Worm (Caenorhabditis elegans) whole organism, early embryonic: ENCODE data around the gene fmo-2.

Experiments used
- B0310.2 ChIP-seq: sonication (generic microtip); optimal IDR thresholded peaks from 2 replicates; lab custom pipeline; 2016; ENCODE audit warnings: mild to moderate bottlenecking, missing genetic modification characterization, missing compliant biosample characterization
- aly-1 ChIP-seq: sonication (generic microtip); optimal IDR thresholded peaks from 2 replicates; lab custom pipeline; 2016; ENCODE audit warnings: missing genetic modification characterization, missing compliant biosample characterization
- ama-1 ChIP-seq: fragments of 150-350 bp; optimal IDR thresholded peaks from 2 replicates; lab custom pipeline; 2014
- ceh-13 ChIP-seq: fragments of 200-800 bp; sonication (Bioruptor generic); optimal IDR thresholded peaks from 2 replicates; lab custom pipeline; 2018; ENCODE audit warnings: mild to moderate bottlenecking, missing genetic modification characterization, missing compliant biosample characterization
- ceh-36 ChIP-seq: sonication (generic microtip); optimal IDR thresholded peaks from 2 replicates; lab custom pipeline; 2016; ENCODE audit warnings: missing genetic modification characterization, inconsistent platforms, missing compliant biosample characterization
- ets-7 ChIP-seq: sonication (generic microtip); optimal IDR thresholded peaks from 2 replicates; lab custom pipeline; 2016; ENCODE audit warnings: missing genotype, missing genetic modification characterization, missing compliant biosample characterization
- flt-1 ChIP-seq: fragments of 200-800 bp; sonication (Bioruptor generic); IDR thresholded peaks from 2 replicates; pipeline ENCODE4 v1.3.6; 2022; ENCODE audit warnings: missing genetic modification characterization, missing compliant biosample characterization
- hmg-4 ChIP-seq: fragments of 200-800 bp; sonication (Bioruptor generic); optimal IDR thresholded peaks from 2 replicates; lab custom pipeline; 2018; ENCODE audit warnings: mild to moderate bottlenecking, missing genetic modification characterization, missing compliant biosample characterization
- scrt-1 ChIP-seq: fragments of 200-800 bp; sonication (Bioruptor generic); IDR thresholded peaks from 2 replicates; pipeline ENCODE4 v1.3.6; 2022; ENCODE audit warnings: missing genetic modification characterization, missing compliant biosample characterization
- sea-1 ChIP-seq: fragments of 200-800 bp; sonication (Bioruptor generic); conservative IDR thresholded peaks from 2 replicates; pipeline ENCODE4 v1.3.6; 2022; ENCODE audit warnings: missing genetic modification characterization, missing compliant biosample characterization
- tbx-11 ChIP-seq: fragments of 200-800 bp; sonication (Bioruptor generic); IDR thresholded peaks from 2 replicates; pipeline ENCODE4 v1.3.6; 2022; ENCODE audit warnings: missing genetic modification characterization, missing compliant biosample characterization

fmo-2 gene

ce11 chrIV:10727734-10728133 lies 45.4 kb downstream of the fmo-2 start, which contains the start of gene ZC168.2:
Gene ZC168.2 (plus strand): TSS chrIV:10728034.
- TF ChIP-seq scrt-1 (GFP tag; lab: Robert Waterston, UW) (no peak), flt-1 (GFP tag; lab: Robert Waterston, UW) (no peak), hmg-4 (no peak), sea-1 (GFP tag; lab: Robert Waterston, UW) (no peak), B0310.2 (tag; lab: Kevin White, UChicago) (no peak), ama-1 (lab: Kevin White, UChicago) (no peak), aly-1 (tag; lab: Kevin White, UChicago) (no peak), ceh-13 (GFP tag; lab: Kevin White, UChicago) (no peak), tbx-11 (GFP tag; lab: Robert Waterston, UW) (no peak), ceh-36 (tag; lab: Kevin White, UChicago) (no peak), ets-7 (tag; lab: Kevin White, UChicago) (no peak)
